Worm (Caenorhabditis elegans) whole organism, midembryonic: Measurements from ENCODE around the gene mltn-7.

Source experiments
- flt-1 ChIP-seq: fragments of 200-800 bp; sonication (Bioruptor generic); IDR thresholded peaks from 2 replicates; pipeline ENCODE4 v1.3.6; 2022; ENCODE audit warnings: missing genetic modification characterization, missing compliant biosample characterization
- klf-2 ChIP-seq: fragments of 200-800 bp; sonication (Bioruptor generic); conservative IDR thresholded peaks from 2 replicates; pipeline ENCODE4 v1.3.6; 2022; ENCODE audit warnings: missing genetic modification reagents, missing genetic modification characterization, missing compliant biosample characterization
- med-1 ChIP-seq: sonication (generic microtip); optimal IDR thresholded peaks from 2 replicates; lab custom pipeline; 2017; ENCODE audit warnings: missing genetic modification characterization, mild to moderate bottlenecking, missing compliant biosample characterization, antibody characterized with exemption, missing genetic modification reagents; ENCODE audit not compliant: insufficient read depth
- tab-1 ChIP-seq: fragments of 200-800 bp; sonication (Bioruptor generic); IDR thresholded peaks from 2 replicates; pipeline ENCODE4 v1.3.6; 2022; ENCODE audit warnings: missing genetic modification characterization, missing compliant biosample characterization
- ztf-23 ChIP-seq: fragments of 200-800 bp; sonication (Bioruptor generic); IDR thresholded peaks from 2 replicates; pipeline ENCODE4 v1.3.6; 2022; ENCODE audit warnings: missing genetic modification reagents, missing genetic modification characterization, missing compliant biosample characterization

- no peak for TF ChIP-seq med-1 (GFP tag; lab: Kevin White, UChicago)
- TF ChIP-seq tab-1 (GFP tag; lab: Robert Waterston, UW), result no peak
- TF ChIP-seq klf-2 (GFP tag; lab: Robert Waterston, UW), result no peak
- TF ChIP-seq flt-1 (GFP tag; lab: Robert Waterston, UW), result no peak
- TF ChIP-seq ztf-23 (GFP tag; lab: Robert Waterston, UW), result no peak
These were observed 24.1 kb upstream of the mltn-7 start for ce11 chrV:346005-346404.
